Worm (Caenorhabditis elegans): ENCODE results near the gene faah-5.
"Not testable (repeated sequence)": the region's sequence is repeated elsewhere in the genome, so short reads cannot be mapped to it uniquely, and the experiment has no call there.

Gene faah-5

DNA sequence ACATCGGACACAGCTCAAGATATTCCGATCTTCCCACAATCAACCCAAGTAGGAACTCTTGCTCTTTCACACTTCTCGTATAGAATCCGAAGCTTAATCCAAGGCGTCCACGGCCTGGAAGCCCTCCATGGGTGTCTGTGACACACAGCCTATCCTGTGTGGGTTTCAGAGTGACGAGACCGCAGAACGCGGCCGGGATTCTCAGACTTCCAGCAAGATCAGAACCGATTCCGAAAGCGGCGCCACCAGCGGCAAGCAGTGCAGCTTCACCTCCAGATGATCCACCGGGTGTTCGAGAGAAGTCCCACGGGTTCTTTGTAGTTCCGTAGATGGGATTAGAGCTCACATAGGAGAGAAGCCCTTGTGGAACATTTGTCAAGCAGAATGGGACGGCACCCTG is 11.5 kb upstream of the faah-5 start:
- no peak for TF ChIP-seq fkh-10 (GFP tag; optimal IDR thresholded peaks at IDR 0.05)
- TF ChIP-seq zip-5 (tag; optimal IDR thresholded peaks at IDR 0.05) = no peak
- no peak for TF ChIP-seq che-1 (tag; optimal IDR thresholded peaks at IDR 0.05)
- no peak for TF ChIP-seq ceh-9 (tag; optimal IDR thresholded peaks at IDR 0.05)
- TF ChIP-seq lin-11 (tag; optimal IDR thresholded peaks at IDR 0.05) = no peak
- TF ChIP-seq rnt-1 (tag; optimal IDR thresholded peaks at IDR 0.05) = no peak
- no peak for TF ChIP-seq ceh-31 (tag; optimal IDR thresholded peaks at IDR 0.05)
- TF ChIP-seq C38D4.7 (GFP tag; optimal IDR thresholded peaks at IDR 0.05) = no peak
- no peak for TF ChIP-seq K09A11.1 (tag; optimal IDR thresholded peaks at IDR 0.05; ENCODE audit: insufficient read depth)
- no peak for TF ChIP-seq tbx-2 (tag; optimal IDR thresholded peaks at IDR 0.05)
- TF ChIP-seq pag-3 (tag; optimal IDR thresholded peaks at IDR 0.05; ENCODE audit: borderline replicate concordance) = no peak
- no peak for TF ChIP-seq ttx-3 (tag; optimal IDR thresholded peaks at IDR 0.05)
- TF ChIP-seq gmeb-2 (tag; optimal IDR thresholded peaks at IDR 0.05) = no peak
- no peak for TF ChIP-seq ztf-16 (tag; optimal IDR thresholded peaks at IDR 0.05)
- TF ChIP-seq fkh-6 (tag; optimal IDR thresholded peaks at IDR 0.05) = no peak
- no peak for TF ChIP-seq ceh-2 (tag; optimal IDR thresholded peaks at IDR 0.05)
- TF ChIP-seq nfya-1 (tag; optimal IDR thresholded peaks at IDR 0.05) = no peak
- no peak for TF ChIP-seq hlh-30 (tag; optimal IDR thresholded peaks at IDR 0.05; ENCODE audit: insufficient read depth)

DNA sequence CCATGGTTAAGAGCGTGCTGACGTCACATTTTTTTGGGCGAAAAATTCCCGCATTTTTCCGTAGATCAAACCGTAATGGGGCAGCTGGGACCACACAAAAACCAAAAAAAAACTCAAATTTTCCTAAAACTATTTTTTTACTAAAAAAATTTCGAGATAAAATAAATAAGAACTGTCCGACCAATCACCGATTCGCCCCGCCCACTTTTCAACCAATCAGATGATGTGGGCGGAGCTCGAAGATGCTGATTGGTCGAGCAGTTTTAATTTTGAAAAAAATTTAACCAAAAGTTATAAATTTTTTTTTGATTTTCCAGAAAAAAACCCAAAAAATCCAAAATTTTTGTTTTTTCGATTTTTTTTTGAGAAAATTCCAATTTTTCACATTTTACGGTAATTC is 8.8 kb upstream of the faah-5 start:
- TF ChIP-seq nfya-1 (tag; optimal IDR thresholded peaks at IDR 0.05) = peak; percentile 60
- TF ChIP-seq unc-42 (tag; optimal IDR thresholded peaks at IDR 0.05) = no peak

DNA sequence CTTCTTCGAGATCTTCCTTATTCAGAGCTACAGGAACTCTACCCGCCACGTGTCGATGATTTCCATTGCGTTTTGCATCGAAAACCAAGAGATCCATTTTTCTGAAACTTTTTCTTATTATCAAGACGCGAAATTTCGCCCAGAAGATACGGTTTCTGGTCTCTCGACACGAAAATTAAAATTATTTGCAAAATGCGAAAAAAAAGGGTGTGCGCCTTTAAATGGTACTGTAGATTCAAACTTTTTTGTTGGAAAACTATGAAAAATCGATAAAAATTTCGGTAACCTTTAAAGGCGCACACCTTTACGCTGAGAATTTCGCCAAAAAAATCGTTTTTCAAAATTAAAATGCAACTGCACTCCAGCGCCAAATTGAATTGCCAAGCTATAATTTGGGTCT is 6.9 kb upstream of the faah-5 start, which contains the start of gene tsen-2:
TSS of gene tsen-2 (minus strand) at position 101 of the 400 bp plus-strand sequence.
- TF ChIP-seq C38D4.7 (GFP tag; optimal IDR thresholded peaks at IDR 0.05) (no peak), T23F11.4 (GFP tag; optimal IDR thresholded peaks at IDR 0.05) (no peak)

DNA sequence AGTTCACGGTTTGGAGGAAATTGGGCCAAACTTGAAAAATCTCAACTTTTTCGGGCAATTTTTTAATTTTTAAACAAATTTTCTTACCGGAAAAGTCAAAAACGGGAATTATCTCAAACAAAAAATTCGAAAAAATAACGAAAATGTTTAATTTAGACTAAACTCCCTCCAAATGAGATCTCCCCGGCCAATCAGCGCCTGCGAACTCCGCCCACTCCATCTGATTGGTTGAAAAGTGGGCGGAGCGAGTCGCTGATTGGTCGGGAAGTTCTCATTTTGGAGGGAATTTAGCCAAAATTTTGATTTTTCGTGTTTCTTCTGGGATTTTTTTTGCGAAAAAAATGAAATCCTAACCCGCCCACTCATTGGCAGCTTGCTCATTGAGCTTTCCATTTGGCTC is 5.4 kb upstream of the faah-5 start:
- TF ChIP-seq nfya-1 (tag; optimal IDR thresholded peaks at IDR 0.05) (peak; percentile 51), T23F11.4 (GFP tag; optimal IDR thresholded peaks at IDR 0.05) (no peak)

DNA sequence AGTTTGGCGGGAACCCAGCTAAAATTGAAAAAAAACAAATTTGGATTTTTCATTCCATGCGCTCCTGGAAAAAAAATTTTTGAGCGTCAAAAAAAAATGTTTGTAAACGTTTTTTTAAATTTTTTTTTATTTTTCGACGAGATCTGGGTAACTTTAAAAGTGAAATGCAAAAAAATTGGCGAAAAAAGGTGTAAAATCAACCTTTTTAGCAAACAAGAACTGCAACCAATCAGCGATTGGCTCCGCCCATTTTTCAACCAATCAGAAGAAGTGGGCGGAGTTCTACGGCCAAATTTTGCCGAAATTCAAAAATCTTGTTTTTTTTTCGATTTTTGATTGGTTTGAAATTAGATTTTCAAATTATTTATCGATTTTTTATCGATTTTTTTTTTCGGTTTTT is 4.3 kb upstream of the faah-5 start:
- TF ChIP-seq sdc-2 (tag; optimal IDR thresholded peaks at IDR 0.05) (no peak), ahr-1 (tag; optimal IDR thresholded peaks at IDR 0.05) (no peak), nfya-1 (tag; optimal IDR thresholded peaks at IDR 0.05) (peak; percentile 72)

DNA sequence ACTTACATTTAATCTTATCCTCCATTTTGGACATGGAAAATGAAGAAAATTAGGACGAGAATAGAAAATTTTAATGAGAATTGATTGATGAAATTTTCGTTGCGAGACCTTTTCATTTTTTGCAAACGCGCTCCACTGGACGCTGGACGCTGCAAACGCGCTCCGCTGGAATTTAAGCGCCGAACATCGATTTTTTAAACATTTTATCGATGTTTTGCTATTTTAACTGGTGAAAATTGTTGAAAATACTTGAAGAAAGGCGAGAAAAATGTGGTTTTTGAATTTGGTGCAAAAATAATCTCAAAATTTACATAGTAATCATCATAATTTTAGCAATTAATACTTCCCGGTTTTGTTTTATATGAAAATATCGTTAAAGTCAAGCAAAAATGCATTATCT is 1.7 kb upstream of the faah-5 start, which contains the start of gene Y56A3A.41:
TSS of gene Y56A3A.41 (minus strand) at position 101 of the 400 bp plus-strand sequence.
- no peak for TF ChIP-seq ceh-6 (GFP tag; optimal IDR thresholded peaks at IDR 0.05)
- TF ChIP-seq ztf-16 (tag; optimal IDR thresholded peaks at IDR 0.05) = no peak
- TF ChIP-seq unc-86 (tag; optimal IDR thresholded peaks at IDR 0.05) = no peak
- TF ChIP-seq ceh-2 (tag; optimal IDR thresholded peaks at IDR 0.05) = no peak
- no peak for TF ChIP-seq ceh-22 (tag; optimal IDR thresholded peaks at IDR 0.05)
- TF ChIP-seq mec-3 (tag; optimal IDR thresholded peaks at IDR 0.05; ENCODE audit: borderline replicate concordance) = no peak
- no peak for TF ChIP-seq pqm-1 (tag; optimal IDR thresholded peaks at IDR 0.05)
- TF ChIP-seq ceh-19 (GFP tag; optimal IDR thresholded peaks at IDR 0.05) = no peak
- TF ChIP-seq fkh-6 (tag; optimal IDR thresholded peaks at IDR 0.05) = no peak
- TF ChIP-seq sdc-2 (tag; optimal IDR thresholded peaks at IDR 0.05) = no peak

DNA sequence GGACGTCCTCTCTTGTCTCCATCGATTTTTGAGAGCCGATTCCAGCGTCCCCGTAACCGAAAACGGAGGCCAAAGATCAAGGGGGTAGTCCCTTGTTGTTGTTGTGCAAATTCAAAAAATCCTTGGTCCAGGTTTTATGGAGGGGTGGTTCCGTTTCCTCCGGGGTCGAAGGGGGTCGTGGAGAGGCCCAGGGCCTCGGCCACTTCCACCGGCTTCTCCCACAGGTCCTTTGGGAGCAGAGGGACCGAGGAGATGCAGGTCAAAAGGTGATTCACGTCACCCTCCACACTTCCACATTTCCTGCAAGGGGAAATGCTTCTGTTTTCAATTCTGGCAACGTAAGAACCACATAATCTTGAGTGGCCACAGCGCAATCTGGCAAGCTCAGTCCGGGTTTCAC is 7.5 kb downstream of the faah-5 start, which contains the start of gene fbxb-22:
TSS of gene fbxb-22 (minus strand) at position 61 of the 400 bp plus-strand sequence.
- not testable (repeated sequence) for TF ChIP-seq unc-3 (GFP tag; conservative IDR thresholded peaks at IDR 0.05); unc-3 (tag; optimal IDR thresholded peaks at IDR 0.05); ceh-48 (tag; optimal IDR thresholded peaks at IDR 0.05); hlh-13 (GFP tag; optimal IDR thresholded peaks at IDR 0.05)
